Fruit fly (Drosophila melanogaster): ENCODE results near the gene CG17108.

dm6 chr2L:10643671-10644070 is 50.2 kb downstream of the CG17108 start, which contains the start of gene CG18284:
- no peak for TF ChIP-seq CTCF (optimal IDR thresholded peaks at IDR 0.05)
- TF ChIP-seq CG8478 (optimal IDR thresholded peaks at IDR 0.05), result no peak
